Worm (Caenorhabditis elegans) whole organism, L3 larva: Measurements from ENCODE around the gene nos-1.

ENCODE experiments used
- elt-3 ChIP-seq, 3 experiments: fragments of 150-350 bp in 1 of 3; sonication (generic microtip) in 2 of 3; optimal IDR thresholded peaks; 2 replicates in 2 of 3; 4 replicates in 1 of 3; lab custom pipeline; 2014 to 2017; ENCODE audit warnings: missing biosample characterization in 3 of 3, missing genetic modification characterization in 3 of 3
- jun-1 ChIP-seq: fragments of 150-350 bp; optimal IDR thresholded peaks from 2 replicates; lab custom pipeline; 2014; ENCODE audit warnings: missing biosample characterization, missing genetic modification reagents, missing genetic modification characterization
- ztf-4 ChIP-seq: fragments of 150-350 bp; optimal IDR thresholded peaks from 2 replicates; lab custom pipeline; 2014; ENCODE audit warnings: missing biosample characterization, missing genetic modification characterization

ce11 chrII:10902104-10902503, 50.9 kb downstream of the nos-1 start, which contains the start of gene gly-1:
- TF ChIP-seq jun-1 (tag; lab: Kevin White, UChicago) (no peak), ztf-4 (tag; lab: Kevin White, UChicago) (no peak), elt-3 (tag; optimal IDR thresholded peaks at IDR 0.05; lab: Kevin White, UChicago) (no peak)
